Fruit fly (Drosophila melanogaster) whole organism, embryonic: ENCODE results near the gene mag.

Experiments used
- BEAF-32 ChIP-seq: fragments of 200-800 bp; sonication (Bioruptor generic); optimal IDR thresholded peaks from 3 replicates; lab custom pipeline; 2017; ENCODE audit warnings: missing biosample characterization, missing genetic modification characterization, mild to moderate bottlenecking, moderate library complexity, missing genetic modification reagents
- Bdp1 ChIP-seq: fragments of 200-800 bp; sonication (Bioruptor generic); optimal IDR thresholded peaks from 3 replicates; lab custom pipeline; 2016; ENCODE audit warnings: missing biosample characterization, missing genetic modification characterization
- Bteb2 ChIP-seq: fragments of 200-800 bp; sonication (Bioruptor generic); optimal IDR thresholded peaks from 2 replicates; lab custom pipeline; 2016; ENCODE audit warnings: missing biosample characterization, missing genetic modification characterization
- CG10321 ChIP-seq: fragments of 200-800 bp; sonication (Bioruptor generic); IDR thresholded peaks from 2 replicates; pipeline ENCODE4 v1.3.6; 2022; ENCODE audit warnings: missing biosample characterization, missing genetic modification characterization
- CG10462 ChIP-seq: fragments of 200-800 bp; sonication (Bioruptor generic); optimal IDR thresholded peaks from 2 replicates; lab custom pipeline; 2016; ENCODE audit warnings: missing biosample characterization, missing genetic modification characterization
- CG16779 ChIP-seq: fragments of 200-800 bp; sonication (Bioruptor generic); IDR thresholded peaks from 2 replicates; pipeline ENCODE4 v1.3.6; 2022; ENCODE audit warnings: missing biosample characterization, missing genetic modification characterization
- CG30020 ChIP-seq: fragments of 200-800 bp; optimal IDR thresholded peaks from 2 replicates; lab custom pipeline; 2019; ENCODE audit warnings: missing biosample characterization, mild to moderate bottlenecking, missing genetic modification characterization, moderate library complexity
- CG32532 ChIP-seq: fragments of 200-800 bp; sonication (Bioruptor generic); IDR thresholded peaks from 2 replicates; pipeline ENCODE4 v1.3.6; 2022; ENCODE audit warnings: missing biosample characterization, missing genetic modification characterization
- CG9215 ChIP-seq: fragments of 200-800 bp; sonication (Bioruptor generic); IDR thresholded peaks from 2 replicates; pipeline ENCODE4 v1.3.6; 2022; ENCODE audit warnings: missing biosample characterization, missing genetic modification characterization
- Kr ChIP-seq: fragments of 200-800 bp; sonication (Bioruptor generic); optimal IDR thresholded peaks from 2 replicates; lab custom pipeline; 2017; ENCODE audit warnings: missing biosample characterization, mild to moderate bottlenecking, missing genetic modification characterization
- YL-1 ChIP-seq: fragments of 200-800 bp; sonication (Bioruptor generic); optimal IDR thresholded peaks from 3 replicates; lab custom pipeline; 2017; ENCODE audit warnings: missing biosample characterization, mild to moderate bottlenecking, missing genetic modification characterization
- inv ChIP-seq: fragments of 200-800 bp; sonication (Bioruptor generic); IDR thresholded peaks from 2 replicates; pipeline ENCODE4 v1.3.6; 2022; ENCODE audit warnings: missing biosample characterization, missing genetic modification characterization; ENCODE audit not compliant: partially characterized antibody
- sna ChIP-seq: fragments of 200-800 bp; sonication (Bioruptor generic); IDR thresholded peaks from 2 replicates; pipeline ENCODE4 v1.3.6; 2022; ENCODE audit warnings: missing biosample characterization, missing genetic modification characterization; ENCODE audit not compliant: partially characterized antibody

dm6 chr3L:20447957-20448356 lies 12.5 kb upstream of the mag start:
- no peak for TF ChIP-seq Bteb2 (GFP tag; lab: Kevin White, UChicago)
- no peak for TF ChIP-seq BEAF-32 (GFP tag; lab: Kevin White, UChicago)
- no peak for TF ChIP-seq inv (GFP tag; lab: Robert Waterston, UW)
- TF ChIP-seq CG10462 (GFP tag; lab: Kevin White, UChicago): no peak
- no peak for TF ChIP-seq CG16779 (GFP tag; lab: Robert Waterston, UW)
- TF ChIP-seq CG32532 (GFP tag; lab: Robert Waterston, UW): no peak
- TF ChIP-seq sna: no peak
- TF ChIP-seq YL-1 (GFP tag; lab: Kevin White, UChicago): no peak
- no peak for TF ChIP-seq CG10321 (GFP tag; lab: Robert Waterston, UW)
- TF ChIP-seq CG30020 (tag; lab: Kevin White, UChicago): no peak
- TF ChIP-seq Kr (GFP tag; lab: Kevin White, UChicago): peak; percentile 32
- no peak for TF ChIP-seq CG9215 (GFP tag; lab: Robert Waterston, UW)
- no peak for TF ChIP-seq Bdp1 (GFP tag; lab: Kevin White, UChicago)
